Fruit fly (Drosophila melanogaster): ENCODE data around the gene CG12811.

dm6 chr3R:10070817-10071216 is 22.2 kb upstream of the CG12811 start, which contains the start of gene nerfin-2:
- TF ChIP-seq sage (GFP tag; optimal IDR thresholded peaks at IDR 0.05) (no peak), h (GFP tag; optimal IDR thresholded peaks at IDR 0.05) (no peak), N (GFP tag; optimal IDR thresholded peaks at IDR 0.05) (no peak), dl (GFP tag; optimal IDR thresholded peaks at IDR 0.05; ENCODE audit: insufficient read depth in 1 of 2, partially characterized antibody in 2 of 2) (no peak), fru (GFP tag; optimal IDR thresholded peaks at IDR 0.05) (no peak), Hr78 (GFP tag; optimal IDR thresholded peaks at IDR 0.05) (no peak), woc (GFP tag; optimal IDR thresholded peaks at IDR 0.05) (no peak), Hr83 (GFP tag; optimal IDR thresholded peaks at IDR 0.05; ENCODE audit: poor library complexity, severe bottlenecking) (no peak), br (GFP tag; optimal IDR thresholded peaks at IDR 0.05) (no peak), CrebA (GFP tag; optimal IDR thresholded peaks at IDR 0.05; ENCODE audit: borderline replicate concordance) (no peak), psq (GFP tag; optimal IDR thresholded peaks at IDR 0.05) (no peak)
